Worm (Caenorhabditis elegans) whole organism, L3 larva: ENCODE data around the gene C02D5.2.

ENCODE experiments used
- ceh-16 ChIP-seq: sonication (generic microtip); optimal IDR thresholded peaks from 2 replicates; lab custom pipeline; 2017; ENCODE audit warnings: missing biosample characterization, missing genetic modification characterization
- nhr-237 ChIP-seq: fragments of 150-350 bp; optimal IDR thresholded peaks from 2 replicates; lab custom pipeline; 2014; ENCODE audit warnings: missing biosample characterization, missing genetic modification characterization

ce11 chrIII:8545515-8545914 lies 11.6 kb upstream of the C02D5.2 start, which contains the start of gene ZC21.6:
- TF ChIP-seq nhr-237 = no peak
- TF ChIP-seq ceh-16 (tag; lab: Kevin White, UChicago) = no peak
